Comparison of ENCODE assay signal across 4 worm cellular contexts in the genomic region with DNA sequence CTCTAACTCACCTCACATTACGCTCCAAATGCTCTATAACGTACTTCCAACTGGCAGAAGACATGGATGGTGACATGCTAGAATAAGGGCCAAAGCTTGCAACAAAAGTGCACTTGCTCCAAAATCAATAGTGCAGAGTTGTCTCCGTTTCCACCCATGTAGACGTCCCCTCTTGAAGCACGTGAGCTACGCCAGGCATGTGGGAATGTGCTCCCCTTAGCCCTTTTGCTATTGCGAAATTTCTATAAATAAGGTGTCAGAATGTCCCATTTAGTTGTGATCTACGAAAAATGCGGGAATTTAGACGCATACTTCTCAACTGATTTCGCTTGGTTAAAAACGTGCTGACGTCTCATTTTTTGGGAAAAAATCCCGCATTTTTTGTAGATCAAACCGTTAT.
TF ChIP-seq lines count a peak whose summit lies in the region.

No protein-coding gene starts in this region.

TF ChIP-seq in whole organism, L1 larva, 84 proteins besides CTCF, POLR2A, EP300 and RAD21:
- TF ChIP-seq jun-1 (tag; optimal IDR thresholded peaks at IDR 0.05; lab: Kevin White, UChicago) (no peak), tlp-1 (tag; optimal IDR thresholded peaks at IDR 0.05; lab: Kevin White, UChicago) (no peak), unc-86 (tag; optimal IDR thresholded peaks at IDR 0.05; lab: Kevin White, UChicago) (peak; percentile 21), isw-1 (GFP tag; IDR thresholded peaks at IDR 0.05; lab: Robert Waterston, UW) (peak; percentile 19; the same call in 1 of the 2 replicates), nhr-237 (tag; optimal IDR thresholded peaks at IDR 0.05; lab: Kevin White, UChicago) (no peak), tbx-2 (tag; optimal IDR thresholded peaks at IDR 0.05; lab: Kevin White, UChicago) (no peak), ceh-82 (tag; optimal IDR thresholded peaks at IDR 0.05; lab: Kevin White, UChicago) (peak in 2 of 3 experiments; percentile 19 to 45), fkh-8 (tag; optimal IDR thresholded peaks at IDR 0.05; lab: Kevin White, UChicago) (peak; percentile 52), snu-23 (GFP tag; optimal IDR thresholded peaks at IDR 0.05; lab: Kevin White, UChicago) (no peak), dpl-1 (GFP tag; optimal IDR thresholded peaks at IDR 0.05; lab: Kevin White, UChicago) (peak in 1 of 3 experiments; percentile 17), xbp-1 (tag; optimal IDR thresholded peaks at IDR 0.05; lab: Kevin White, UChicago) (no peak), zip-4 (GFP tag; optimal IDR thresholded peaks at IDR 0.05; lab: Kevin White, UChicago) (peak; percentile 48), pag-3 (tag; optimal IDR thresholded peaks at IDR 0.05; lab: Kevin White, UChicago; ENCODE audit: borderline replicate concordance, insufficient read depth) (no peak), lin-14 (GFP tag; optimal IDR thresholded peaks at IDR 0.05; lab: Kevin White, UChicago) (peak; percentile 56), lin-35 (GFP tag; optimal IDR thresholded peaks at IDR 0.05; lab: Kevin White, UChicago) (peak in 1 of 2 experiments; percentile 2), mep-1 (tag; optimal IDR thresholded peaks at IDR 0.05; lab: Kevin White, UChicago) (no peak)

TF ChIP-seq in whole organism, L2 larva, 48 proteins besides CTCF, POLR2A, EP300 and RAD21:
- TF ChIP-seq sma-9 (GFP tag; optimal IDR thresholded peaks at IDR 0.05; lab: Kevin White, UChicago) (peak; percentile 54), sma-9 (tag; optimal IDR thresholded peaks at IDR 0.05; lab: Kevin White, UChicago) (no peak), sma-3 (GFP tag; optimal IDR thresholded peaks at IDR 0.05; lab: Kevin White, UChicago) (no peak), nhr-11 (tag; optimal IDR thresholded peaks at IDR 0.05; lab: Kevin White, UChicago) (no peak), dmd-4 (tag; optimal IDR thresholded peaks at IDR 0.05; lab: Kevin White, UChicago) (no peak), nhr-21 (tag; optimal IDR thresholded peaks at IDR 0.05; lab: Kevin White, UChicago) (no peak), lin-39 (tag; optimal IDR thresholded peaks at IDR 0.05; lab: Kevin White, UChicago) (no peak), ZK546.5 (tag; optimal IDR thresholded peaks at IDR 0.05; lab: Kevin White, UChicago) (no peak), unc-39 (tag; optimal IDR thresholded peaks at IDR 0.05; lab: Kevin White, UChicago) (no peak), ceh-16 (tag; optimal IDR thresholded peaks at IDR 0.05; lab: Kevin White, UChicago) (no peak), unc-55 (GFP tag; optimal IDR thresholded peaks at IDR 0.05; lab: Kevin White, UChicago) (peak; percentile 33), C34F6.9 (tag; optimal IDR thresholded peaks at IDR 0.05; lab: Kevin White, UChicago) (peak; percentile 34), fos-1 (tag; optimal IDR thresholded peaks at IDR 0.05; lab: Kevin White, UChicago) (no peak), lin-11 (tag; optimal IDR thresholded peaks at IDR 0.05; lab: Kevin White, UChicago) (no peak), ztf-11 (tag; optimal IDR thresholded peaks at IDR 0.05; lab: Kevin White, UChicago) (no peak), nhr-25 (tag; optimal IDR thresholded peaks at IDR 0.05; lab: Kevin White, UChicago) (no peak), nhr-77 (tag; optimal IDR thresholded peaks at IDR 0.05; lab: Kevin White, UChicago) (no peak), crh-2 (tag; optimal IDR thresholded peaks at IDR 0.05; lab: Kevin White, UChicago) (no peak), mbf-1 (tag; optimal IDR thresholded peaks at IDR 0.05; lab: Kevin White, UChicago) (no peak), aly-2 (tag; optimal IDR thresholded peaks at IDR 0.05; lab: Kevin White, UChicago) (no peak)

TF ChIP-seq in whole organism, late embryonic, 69 proteins besides CTCF, POLR2A, EP300 and RAD21:
- TF ChIP-seq syd-9 (tag; optimal IDR thresholded peaks at IDR 0.05; lab: Kevin White, UChicago) = no peak
- TF ChIP-seq ceh-19 (GFP tag; optimal IDR thresholded peaks at IDR 0.05; lab: Kevin White, UChicago) = peak; percentile 28
- peak; percentile 46 for TF ChIP-seq ceh-48 (tag; optimal IDR thresholded peaks at IDR 0.05; lab: Kevin White, UChicago)
TF ChIP-seq in whole organism, late embryonic: peak in this region for 2.

TF ChIP-seq in whole organism, young adult, 124 proteins besides CTCF, POLR2A, EP300 and RAD21:
- 0 out of 2 replicates have a peak, but pooled peaks have one; percentile 41 for TF ChIP-seq madf-3 (GFP tag; IDR thresholded peaks at IDR 0.05; lab: Robert Waterston, UW)
- TF ChIP-seq ceh-100 (GFP tag; IDR thresholded peaks at IDR 0.05; lab: Robert Waterston, UW) = no peak
- TF ChIP-seq cebp-1 (GFP tag; IDR thresholded peaks at IDR 0.05; lab: Robert Waterston, UW) = peak; percentile 68
- TF ChIP-seq cebp-1 (tag; optimal IDR thresholded peaks at IDR 0.05; lab: Kevin White, UChicago) = peak; percentile 91
